Worm (Caenorhabditis elegans) whole organism, L2 larva: ENCODE data around the gene srsx-22.

ENCODE experiments used
- F13H6.1 ChIP-seq: sonication (generic microtip); optimal IDR thresholded peaks from 2 replicates; lab custom pipeline; 2016; ENCODE audit warnings: missing genetic modification characterization, missing compliant biosample characterization
- alr-1 ChIP-seq: fragments of 150-350 bp; optimal IDR thresholded peaks from 2 replicates; lab custom pipeline; 2014; ENCODE audit warnings: missing biosample characterization, missing genetic modification characterization
- aly-2 ChIP-seq: fragments of 150-350 bp; optimal IDR thresholded peaks from 2 replicates; lab custom pipeline; 2014; ENCODE audit warnings: missing biosample characterization, missing genetic modification characterization
- ama-1 ChIP-seq: fragments of 150-350 bp; optimal IDR thresholded peaks from 2 replicates; lab custom pipeline; 2018; ENCODE audit warnings: inconsistent platforms
- ceh-16 ChIP-seq: fragments of 150-350 bp; optimal IDR thresholded peaks from 2 replicates; lab custom pipeline; 2014; ENCODE audit warnings: missing biosample characterization, missing genetic modification characterization
- ceh-82 ChIP-seq: fragments of 150-350 bp; optimal IDR thresholded peaks from 2 replicates; lab custom pipeline; 2014; ENCODE audit warnings: missing biosample characterization, missing genetic modification characterization
- crh-2 ChIP-seq: sonication (generic microtip); optimal IDR thresholded peaks from 2 replicates; lab custom pipeline; 2017; ENCODE audit warnings: missing biosample characterization, missing genetic modification characterization
- dmd-4 ChIP-seq: sonication (generic microtip); optimal IDR thresholded peaks from 2 replicates; lab custom pipeline; 2017; ENCODE audit warnings: missing biosample characterization, missing genetic modification characterization
- egl-27 ChIP-seq: sonication (generic microtip); optimal IDR thresholded peaks from 3 replicates; lab custom pipeline; 2017; ENCODE audit warnings: missing biosample characterization, missing genetic modification reagents, missing genetic modification characterization
- elt-1 ChIP-seq: fragments of 150-350 bp; optimal IDR thresholded peaks from 2 replicates; lab custom pipeline; 2014; ENCODE audit warnings: missing biosample characterization, missing genetic modification characterization
- elt-3 ChIP-seq: sonication (generic microtip); optimal IDR thresholded peaks from 2 replicates; lab custom pipeline; 2017; ENCODE audit warnings: missing biosample characterization, missing genetic modification characterization
- fos-1 ChIP-seq: fragments of 150-350 bp; optimal IDR thresholded peaks from 2 replicates; lab custom pipeline; 2014; ENCODE audit warnings: missing biosample characterization, missing genetic modification characterization
- gmeb-1 ChIP-seq: fragments of 150-350 bp; optimal IDR thresholded peaks from 2 replicates; lab custom pipeline; 2014; ENCODE audit warnings: missing biosample characterization, missing genetic modification characterization
- lin-11 ChIP-seq: fragments of 150-350 bp; sonication (generic microtip); optimal IDR thresholded peaks from 2 replicates; lab custom pipeline; 2014; ENCODE audit warnings: missing biosample characterization, missing genetic modification characterization, inconsistent platforms, mixed read lengths
- lin-13 ChIP-seq: fragments of 150-350 bp; optimal IDR thresholded peaks from 2 replicates; lab custom pipeline; 2014; ENCODE audit warnings: missing biosample characterization, missing genetic modification reagents, missing genetic modification characterization
- lin-39 ChIP-seq: fragments of 150-350 bp; optimal IDR thresholded peaks from 2 replicates; lab custom pipeline; 2014; ENCODE audit warnings: missing biosample characterization, missing genetic modification reagents, missing genetic modification characterization
- lsy-2 ChIP-seq, 2 experiments: fragments of 150-350 bp in 1 of 2; sonication (generic microtip) in 1 of 2; optimal IDR thresholded peaks; 2 replicates each; lab custom pipeline; 2014 to 2017; ENCODE audit warnings: missing biosample characterization in 2 of 2, missing genetic modification characterization in 2 of 2
- mab-5 ChIP-seq: fragments of 150-350 bp; optimal IDR thresholded peaks from 2 replicates; lab custom pipeline; 2014; ENCODE audit warnings: missing biosample characterization, missing genetic modification characterization
- mbf-1 ChIP-seq: sonication (generic microtip); optimal IDR thresholded peaks from 2 replicates; lab custom pipeline; 2017; ENCODE audit warnings: missing biosample characterization, missing genetic modification characterization
- nhr-10 ChIP-seq: sonication (generic microtip); optimal IDR thresholded peaks from 2 replicates; lab custom pipeline; 2017; ENCODE audit warnings: missing biosample characterization, missing genetic modification characterization
- nhr-129 ChIP-seq: fragments of 150-350 bp; optimal IDR thresholded peaks from 2 replicates; lab custom pipeline; 2014; ENCODE audit warnings: missing biosample characterization, missing genetic modification characterization
- nhr-21 ChIP-seq: fragments of 150-350 bp; optimal IDR thresholded peaks from 2 replicates; lab custom pipeline; 2014; ENCODE audit warnings: missing biosample characterization, missing genetic modification characterization
- nhr-23 ChIP-seq: fragments of 150-350 bp; optimal IDR thresholded peaks from 2 replicates; lab custom pipeline; 2014; ENCODE audit warnings: missing biosample characterization, missing genetic modification reagents, missing genetic modification characterization
- nhr-25 ChIP-seq: fragments of 150-350 bp; sonication (generic microtip); optimal IDR thresholded peaks from 3 replicates; lab custom pipeline; 2014; ENCODE audit warnings: missing biosample characterization, missing genetic modification characterization
- nhr-6 ChIP-seq: fragments of 150-350 bp; optimal IDR thresholded peaks from 2 replicates; lab custom pipeline; 2014; ENCODE audit warnings: missing biosample characterization, missing genetic modification characterization
- nhr-77 ChIP-seq: fragments of 150-350 bp; optimal IDR thresholded peaks from 2 replicates; lab custom pipeline; 2014; ENCODE audit warnings: missing biosample characterization, missing genetic modification characterization
- peb-1 ChIP-seq: fragments of 150-350 bp; optimal IDR thresholded peaks from 2 replicates; lab custom pipeline; 2014; ENCODE audit warnings: missing biosample characterization, missing genetic modification characterization
- sem-4 ChIP-seq: fragments of 150-350 bp; optimal IDR thresholded peaks from 2 replicates; lab custom pipeline; 2014; ENCODE audit warnings: missing biosample characterization, missing genetic modification reagents, missing genetic modification characterization
- sma-3 ChIP-seq: sonication (generic microtip); optimal IDR thresholded peaks from 2 replicates; lab custom pipeline; 2016; ENCODE audit warnings: missing genetic modification reagents, missing genetic modification characterization, missing compliant biosample characterization
- sma-9 ChIP-seq, 2 experiments: fragments of 150-350 bp in 1 of 2; sonication (generic microtip) in 1 of 2; optimal IDR thresholded peaks; 2 replicates each; lab custom pipeline; 2014 to 2016; ENCODE audit warnings: missing genetic modification characterization in 2 of 2, mild to moderate bottlenecking in 1 of 2, missing biosample characterization in 1 of 2, missing compliant biosample characterization in 1 of 2, missing genetic modification reagents in 1 of 2, moderate library complexity in 1 of 2
- unc-39 ChIP-seq: fragments of 150-350 bp; optimal IDR thresholded peaks from 2 replicates; lab custom pipeline; 2014; ENCODE audit warnings: missing biosample characterization, missing genetic modification characterization
- unc-55 ChIP-seq: fragments of 150-350 bp; sonication (generic microtip); optimal IDR thresholded peaks from 3 replicates; lab custom pipeline; 2014; ENCODE audit warnings: missing biosample characterization, missing genetic modification reagents, missing genetic modification characterization
- zag-1 ChIP-seq: fragments of 150-350 bp; optimal IDR thresholded peaks from 2 replicates; lab custom pipeline; 2014; ENCODE audit warnings: missing biosample characterization, missing genetic modification characterization
- ztf-1 ChIP-seq: fragments of 200-800 bp; sonication (Bioruptor generic); conservative IDR thresholded peaks from 2 replicates; pipeline ENCODE4 v1.3.6; 2022; ENCODE audit warnings: missing genetic modification characterization, missing compliant biosample characterization
- ztf-11 ChIP-seq: sonication (generic microtip); optimal IDR thresholded peaks from 2 replicates; lab custom pipeline; 2017; ENCODE audit warnings: missing biosample characterization, missing genetic modification characterization
- ztf-4 ChIP-seq: fragments of 150-350 bp; optimal IDR thresholded peaks from 2 replicates; lab custom pipeline; 2014; ENCODE audit warnings: missing biosample characterization, missing genetic modification characterization

srsx-22 gene

DNA sequence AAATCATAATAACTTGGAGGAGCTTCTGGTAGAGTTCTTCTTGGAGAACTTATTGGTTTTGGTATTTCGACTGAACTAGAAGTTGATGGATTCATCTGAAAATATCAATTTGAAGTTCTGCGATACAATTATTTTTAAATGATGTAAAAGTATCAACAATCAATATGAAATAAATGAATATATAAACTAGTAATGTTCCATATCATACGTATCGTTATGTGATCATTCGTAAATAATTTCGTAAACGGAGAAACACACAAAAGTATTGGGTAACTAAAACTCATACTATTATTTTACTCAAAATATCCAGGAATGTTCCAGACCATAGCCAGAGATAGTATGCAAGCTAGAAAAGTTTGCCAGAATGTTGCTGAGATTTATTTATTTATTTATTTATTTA is 45.1 kb upstream of the srsx-22 start, which contains the start of gene W02D7.8:
W02D7.8 (minus strand) TSS at position 101 of the 400 bp plus-strand sequence.
- TF ChIP-seq lsy-2 (tag; optimal IDR thresholded peaks at IDR 0.05; lab: Kevin White, UChicago) (no peak), ztf-4 (no peak), sma-3 (GFP tag; lab: Kevin White, UChicago) (no peak), nhr-77 (tag; lab: Kevin White, UChicago) (no peak), sma-9 (GFP tag; optimal IDR thresholded peaks at IDR 0.05; lab: Kevin White, UChicago) (no peak), sma-9 (tag; optimal IDR thresholded peaks at IDR 0.05; lab: Kevin White, UChicago) (no peak), ceh-16 (tag; lab: Kevin White, UChicago) (no peak), F13H6.1 (tag; lab: Kevin White, UChicago) (no peak), ztf-11 (tag; lab: Kevin White, UChicago) (no peak), nhr-6 (tag; lab: Kevin White, UChicago) (no peak), fos-1 (tag; lab: Kevin White, UChicago) (no peak), nhr-10 (tag; lab: Kevin White, UChicago) (no peak), elt-3 (tag; lab: Kevin White, UChicago) (no peak), lin-39 (tag; lab: Kevin White, UChicago) (no peak), nhr-25 (tag; lab: Kevin White, UChicago) (no peak), lin-13 (GFP tag; lab: Kevin White, UChicago) (no peak), nhr-23 (tag; lab: Kevin White, UChicago) (no peak)

DNA sequence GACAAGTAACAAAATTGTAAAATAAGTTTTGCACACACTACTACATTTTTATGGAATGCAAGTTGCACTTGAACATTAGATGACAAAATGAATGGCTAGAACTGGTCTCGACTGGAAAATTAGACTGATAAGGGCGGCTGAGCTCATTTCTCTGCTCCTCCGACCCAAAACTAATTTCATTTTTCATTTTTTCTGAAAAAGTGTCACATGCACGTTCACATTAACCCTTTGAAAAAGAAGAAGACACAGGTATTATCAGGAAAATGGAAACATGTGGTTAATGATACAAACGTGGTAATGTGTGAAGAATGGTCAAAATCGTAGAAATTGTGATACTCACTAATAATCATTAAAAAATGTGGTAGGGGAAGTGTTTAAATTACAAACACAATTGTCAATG is 44.5 kb upstream of the srsx-22 start:
- TF ChIP-seq crh-2 (tag; lab: Kevin White, UChicago) = peak; percentile 37
- TF ChIP-seq elt-1 = no peak
- no peak for TF ChIP-seq sma-9 (GFP tag; optimal IDR thresholded peaks at IDR 0.05; lab: Kevin White, UChicago)
- TF ChIP-seq sma-9 (tag; optimal IDR thresholded peaks at IDR 0.05; lab: Kevin White, UChicago) = no peak
- TF ChIP-seq fos-1 (tag; lab: Kevin White, UChicago) = peak; percentile 60

DNA sequence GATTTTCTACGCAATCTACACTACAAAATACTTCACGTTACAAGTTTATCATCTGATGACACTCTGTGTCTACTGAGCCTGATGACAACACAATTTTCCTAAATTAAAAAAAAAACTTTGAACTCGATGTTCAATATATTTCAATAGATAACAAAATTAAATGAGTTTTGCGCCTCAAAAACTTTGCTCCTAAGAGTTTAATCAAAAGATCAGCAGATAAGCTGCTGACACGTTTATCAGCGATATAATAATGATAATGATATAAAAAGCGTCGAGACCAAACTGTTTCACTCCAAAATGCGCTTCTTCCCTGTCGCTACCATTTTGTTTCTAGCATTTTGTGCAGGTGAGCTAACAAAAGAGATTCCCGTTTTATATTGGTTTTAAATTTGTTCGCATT is 43.8 kb upstream of the srsx-22 start, which contains the start of gene clec-218:
clec-218 (plus strand) TSS at position 262 of the 400 bp plus-strand sequence.
- TF ChIP-seq sma-9 (GFP tag; optimal IDR thresholded peaks at IDR 0.05; lab: Kevin White, UChicago) = peak; percentile 68
- no peak for TF ChIP-seq sma-9 (tag; optimal IDR thresholded peaks at IDR 0.05; lab: Kevin White, UChicago)
- no peak for TF ChIP-seq peb-1 (tag; lab: Kevin White, UChicago)
- no peak for TF ChIP-seq alr-1 (tag; lab: Kevin White, UChicago)
- TF ChIP-seq unc-55 (GFP tag; lab: Kevin White, UChicago) = no peak
- no peak for TF ChIP-seq unc-39 (tag; lab: Kevin White, UChicago)
- TF ChIP-seq fos-1 (tag; lab: Kevin White, UChicago) = peak; percentile 19
- TF ChIP-seq sem-4 (tag; lab: Kevin White, UChicago) = no peak
- TF ChIP-seq egl-27 (tag; lab: Kevin White, UChicago) = no peak
- no peak for TF ChIP-seq lin-11 (tag; lab: Kevin White, UChicago)
- TF ChIP-seq, all 48 proteins: peak for 2

DNA sequence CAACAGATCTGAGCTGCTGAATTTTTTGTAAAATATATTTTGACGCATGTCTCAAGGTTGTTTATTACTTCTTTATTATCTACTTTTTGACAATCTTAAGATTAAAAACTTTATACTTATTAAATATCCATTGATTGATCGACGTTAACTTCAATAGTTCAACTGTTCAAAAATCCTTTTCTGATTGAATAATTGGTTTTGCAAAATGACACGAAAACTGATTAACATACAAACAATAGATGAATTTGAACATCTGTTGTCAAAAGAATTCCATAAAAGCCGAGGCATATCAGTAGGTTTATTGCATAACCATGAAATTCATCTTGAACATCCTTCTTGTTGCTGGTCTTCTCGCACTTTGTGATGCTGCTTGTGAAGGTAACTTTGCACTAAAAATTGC is 40.3 kb upstream of the srsx-22 start, which contains the start of gene W02D7.12:
W02D7.12 (plus strand) TSS at position 301 of the 400 bp plus-strand sequence.
- TF ChIP-seq aly-2 (tag; lab: Kevin White, UChicago) (no peak), ceh-82 (no peak), nhr-23 (tag; lab: Kevin White, UChicago) (no peak), mbf-1 (tag; lab: Kevin White, UChicago) (no peak), crh-2 (tag; lab: Kevin White, UChicago) (no peak), lin-13 (GFP tag; lab: Kevin White, UChicago) (no peak), fos-1 (tag; lab: Kevin White, UChicago) (no peak), nhr-21 (tag; lab: Kevin White, UChicago) (no peak)

ce11 chrV:8318135-8318534 is 33.3 kb upstream of the srsx-22 start, which contains the start of gene clec-219:
Gene clec-219, plus strand, starts transcription at chrV:8318435.
- TF ChIP-seq dmd-4 (tag; lab: Kevin White, UChicago) = no peak
- no peak for TF ChIP-seq mab-5
- TF ChIP-seq ama-1 (lab: Kevin White, UChicago) = no peak
- no peak for TF ChIP-seq lin-13 (GFP tag; lab: Kevin White, UChicago)
- no peak for TF ChIP-seq ceh-82
- no peak for TF ChIP-seq fos-1 (tag; lab: Kevin White, UChicago)
- TF ChIP-seq lin-39 (tag; lab: Kevin White, UChicago) = no peak
- TF ChIP-seq nhr-10 (tag; lab: Kevin White, UChicago) = no peak
- TF ChIP-seq F13H6.1 (tag; lab: Kevin White, UChicago) = no peak
- TF ChIP-seq lsy-2 (tag; optimal IDR thresholded peaks at IDR 0.05; lab: Kevin White, UChicago) = no peak
- no peak for TF ChIP-seq nhr-129 (tag; lab: Kevin White, UChicago)
- no peak for TF ChIP-seq alr-1 (tag; lab: Kevin White, UChicago)
- no peak for TF ChIP-seq gmeb-1
- no peak for TF ChIP-seq ztf-1 (GFP tag; lab: Robert Waterston, UW)
- no peak for TF ChIP-seq unc-55 (GFP tag; lab: Kevin White, UChicago)
- no peak for TF ChIP-seq egl-27 (tag; lab: Kevin White, UChicago)
- no peak for TF ChIP-seq nhr-21 (tag; lab: Kevin White, UChicago)
- no peak for TF ChIP-seq zag-1
- TF ChIP-seq sem-4 (tag; lab: Kevin White, UChicago) = no peak
- TF ChIP-seq crh-2 (tag; lab: Kevin White, UChicago) = no peak
